Fruit fly (Drosophila melanogaster) whole organism, embryonic: Measurements from ENCODE around the gene Fbxl4.
A peak's percentile ranks its signal among the peaks of the same experiment; 100 is the strongest.

ENCODE experiments used
- Bgb ChIP-seq: fragments of 200-800 bp; sonication (Bioruptor generic); IDR thresholded peaks from 2 replicates; pipeline ENCODE4 v1.3.6; 2022; ENCODE audit warnings: missing biosample characterization, missing genetic modification characterization; ENCODE audit not compliant: partially characterized antibody
- CG10267 ChIP-seq: fragments of 200-800 bp; sonication (Bioruptor generic); optimal IDR thresholded peaks from 2 replicates; lab custom pipeline; 2018; ENCODE audit warnings: missing biosample characterization, mild to moderate bottlenecking, missing genetic modification characterization, moderate library complexity
- CG1603 ChIP-seq: fragments of 200-800 bp; sonication (Bioruptor generic); optimal IDR thresholded peaks from 2 replicates; lab custom pipeline; 2019; ENCODE audit warnings: missing biosample characterization, mild to moderate bottlenecking, missing genetic modification characterization, moderate library complexity
- CG17328 ChIP-seq: fragments of 200-800 bp; sonication (Bioruptor generic); IDR thresholded peaks from 2 replicates; pipeline ENCODE4 v1.3.6; 2022; ENCODE audit warnings: missing biosample characterization, missing genetic modification characterization
- CG1832 ChIP-seq: fragments of 200-800 bp; sonication (Bioruptor generic); optimal IDR thresholded peaks from 2 replicates; lab custom pipeline; 2017; ENCODE audit warnings: missing biosample characterization, mild to moderate bottlenecking, missing genetic modification characterization, inconsistent platforms
- CG31441 ChIP-seq: fragments of 200-800 bp; sonication (Bioruptor generic); IDR thresholded peaks from 2 replicates; pipeline ENCODE4 v1.3.6; 2022; ENCODE audit warnings: missing biosample characterization, missing genetic modification characterization
- CG33213 ChIP-seq: fragments of 200-800 bp; sonication (Bioruptor generic); optimal IDR thresholded peaks from 3 replicates; lab custom pipeline; 2016; ENCODE audit warnings: missing biosample characterization, missing genetic modification characterization
- CG34376 ChIP-seq: fragments of 200-800 bp; sonication (Bioruptor generic); optimal IDR thresholded peaks from 2 replicates; lab custom pipeline; 2018; ENCODE audit warnings: missing biosample characterization, mild to moderate bottlenecking, missing genetic modification characterization
- CG4360 ChIP-seq: fragments of 200-800 bp; sonication (Bioruptor generic); IDR thresholded peaks from 2 replicates; pipeline ENCODE4 v1.3.6; 2022; ENCODE audit warnings: missing biosample characterization, missing genetic modification characterization
- CG4820 ChIP-seq: fragments of 200-800 bp; sonication (Bioruptor generic); optimal IDR thresholded peaks from 3 replicates; lab custom pipeline; 2016; ENCODE audit warnings: missing biosample characterization, missing genetic modification characterization
- CG6175 ChIP-seq: fragments of 200-800 bp; sonication (Bioruptor generic); IDR thresholded peaks from 3 replicates; pipeline ENCODE4 v1.3.6; 2022; ENCODE audit warnings: missing biosample characterization, missing genetic modification characterization
- CG6813 ChIP-seq: fragments of 200-800 bp; sonication (Bioruptor generic); optimal IDR thresholded peaks from 2 replicates; lab custom pipeline; 2017; ENCODE audit warnings: missing biosample characterization, missing genetic modification characterization, mild to moderate bottlenecking, moderate library complexity, missing genetic modification reagents
- CG9797 ChIP-seq: fragments of 200-800 bp; sonication (Bioruptor generic); optimal IDR thresholded peaks from 3 replicates; lab custom pipeline; 2018; ENCODE audit warnings: missing biosample characterization, mild to moderate bottlenecking, missing genetic modification characterization
- CkIIα-i1 ChIP-seq: fragments of 200-800 bp; sonication (Bioruptor generic); IDR thresholded peaks from 2 replicates; pipeline ENCODE4 v1.3.6; 2022; ENCODE audit warnings: missing biosample characterization, missing genetic modification characterization
- CoRest ChIP-seq: fragments of 200-800 bp; sonication (Bioruptor generic); optimal IDR thresholded peaks from 3 replicates; lab custom pipeline; 2018; ENCODE audit warnings: missing biosample characterization, mild to moderate bottlenecking, missing genetic modification characterization, moderate library complexity
- D19A ChIP-seq: fragments of 200-800 bp; optimal IDR thresholded peaks from 3 replicates; lab custom pipeline; 2019; ENCODE audit warnings: missing biosample characterization, mild to moderate bottlenecking, missing genetic modification characterization, moderate library complexity
- Doc3 ChIP-seq: fragments of 200-800 bp; sonication (Bioruptor generic); IDR thresholded peaks from 3 replicates; pipeline ENCODE4 v1.3.6; 2022; ENCODE audit warnings: missing biosample characterization, missing genetic modification characterization; ENCODE audit not compliant: partially characterized antibody
- Dp ChIP-seq: fragments of 200-800 bp; sonication (Bioruptor generic); optimal IDR thresholded peaks from 2 replicates; lab custom pipeline; 2018; ENCODE audit warnings: missing biosample characterization, mild to moderate bottlenecking, missing genetic modification characterization, moderate library complexity
- Eip74EF ChIP-seq, 2 experiments: fragments of 200-800 bp in 1 of 2; fragments of >200 bp in 1 of 2; sonication (Bioruptor generic) in 1 of 2; optimal IDR thresholded peaks; 2 replicates each; lab custom pipeline; 2017 to 2019; ENCODE audit warnings: missing biosample characterization in 2 of 2, missing genetic modification characterization in 2 of 2, mild to moderate bottlenecking in 1 of 2, moderate library complexity in 1 of 2
- H15 ChIP-seq: fragments of 200-800 bp; sonication (Bioruptor generic); IDR thresholded peaks from 3 replicates; pipeline ENCODE4 v1.3.6; 2022; ENCODE audit warnings: missing biosample characterization, missing genetic modification characterization
- MESR4 ChIP-seq: fragments of 200-800 bp; sonication (Bioruptor generic); optimal IDR thresholded peaks from 2 replicates; lab custom pipeline; 2018; ENCODE audit warnings: missing biosample characterization, mild to moderate bottlenecking, missing genetic modification characterization, moderate library complexity
- NFAT ChIP-seq: fragments of 200-800 bp; sonication (Bioruptor generic); IDR thresholded peaks from 2 replicates; pipeline ENCODE4 v1.3.6; 2022; ENCODE audit warnings: missing biosample characterization, missing genetic modification characterization
- Oaz ChIP-seq: fragments of 200-800 bp; sonication (Bioruptor generic); IDR thresholded peaks from 2 replicates; pipeline ENCODE4 v1.3.6; 2022; ENCODE audit warnings: missing biosample characterization, missing genetic modification characterization
- Pdp1 ChIP-seq, 2 experiments: fragments of 200-800 bp; sonication (Bioruptor generic); optimal IDR thresholded peaks; 3 replicates each; lab custom pipeline; 2016; ENCODE audit warnings: missing biosample characterization in 2 of 2, missing genetic modification characterization in 2 of 2, mild to moderate bottlenecking in 1 of 2, moderate library complexity in 1 of 2
- Usf ChIP-seq: fragments of 200-800 bp; sonication (Bioruptor generic); optimal IDR thresholded peaks from 2 replicates; lab custom pipeline; 2017; ENCODE audit warnings: missing genotype, missing biosample characterization, missing genetic modification characterization
- ab ChIP-seq: fragments of 200-800 bp; sonication (Bioruptor generic); optimal IDR thresholded peaks from 2 replicates; lab custom pipeline; 2016; ENCODE audit warnings: missing biosample characterization, missing genetic modification characterization
- ash1 ChIP-seq: fragments of 200-800 bp; sonication (Bioruptor generic); optimal IDR thresholded peaks from 2 replicates; lab custom pipeline; 2018; ENCODE audit warnings: missing biosample characterization, mild to moderate bottlenecking, missing genetic modification characterization
- cas ChIP-seq: fragments of 200-800 bp; sonication (Bioruptor generic); IDR thresholded peaks from 2 replicates; pipeline ENCODE4 v1.3.6; 2022; ENCODE audit warnings: missing biosample characterization, missing genetic modification characterization
- cato ChIP-seq: fragments of 200-800 bp; sonication (Bioruptor generic); optimal IDR thresholded peaks from 2 replicates; lab custom pipeline; 2016; ENCODE audit warnings: missing biosample characterization, missing genetic modification characterization, borderline replicate concordance
- cg ChIP-seq: fragments of 200-800 bp; sonication (Bioruptor generic); optimal IDR thresholded peaks from 3 replicates; lab custom pipeline; 2019; ENCODE audit warnings: missing biosample characterization, mild to moderate bottlenecking, missing genetic modification characterization, moderate library complexity
- chm ChIP-seq: fragments of 200-800 bp; sonication (Bioruptor generic); IDR thresholded peaks from 2 replicates; pipeline ENCODE4 v1.3.6; 2022; ENCODE audit warnings: missing biosample characterization, missing genetic modification characterization
- crc ChIP-seq: fragments of 200-800 bp; sonication (Bioruptor generic); optimal IDR thresholded peaks from 2 replicates; lab custom pipeline; 2016; ENCODE audit warnings: missing biosample characterization, missing genetic modification characterization
- crp ChIP-seq, 2 experiments: fragments of 200-800 bp; sonication (Bioruptor generic); optimal IDR thresholded peaks; 2 replicates in 1 of 2; 3 replicates in 1 of 2; lab custom pipeline; 2017; ENCODE audit warnings: missing biosample characterization in 2 of 2, missing genetic modification characterization in 2 of 2, mild to moderate bottlenecking in 1 of 2, moderate library complexity in 1 of 2
- danr ChIP-seq: fragments of 200-800 bp; sonication (Bioruptor generic); IDR thresholded peaks from 2 replicates; pipeline ENCODE4 v1.3.6; 2022; ENCODE audit warnings: missing biosample characterization, missing genetic modification characterization
- dm ChIP-seq: fragments of 200-800 bp; sonication (Bioruptor generic); optimal IDR thresholded peaks from 3 replicates; lab custom pipeline; 2016; ENCODE audit warnings: missing biosample characterization, missing genetic modification characterization
- dmrt11E ChIP-seq: fragments of 200-800 bp; sonication (Bioruptor generic); optimal IDR thresholded peaks from 3 replicates; lab custom pipeline; 2018; ENCODE audit warnings: missing biosample characterization, mild to moderate bottlenecking, missing genetic modification characterization, moderate library complexity
- ems ChIP-seq: fragments of 200-800 bp; sonication (Bioruptor generic); optimal IDR thresholded peaks from 3 replicates; lab custom pipeline; 2016; ENCODE audit warnings: missing biosample characterization, missing genetic modification characterization
- gce ChIP-seq: fragments of 200-800 bp; sonication (Bioruptor generic); IDR thresholded peaks from 3 replicates; pipeline ENCODE4 v1.3.6; 2022; ENCODE audit warnings: missing biosample characterization, missing genetic modification characterization
- gsb ChIP-seq: fragments of 200-800 bp; sonication (Bioruptor generic); IDR thresholded peaks from 2 replicates; pipeline ENCODE4 v1.3.6; 2022; ENCODE audit warnings: missing biosample characterization, missing genetic modification characterization
- kni ChIP-seq: fragments of 200-800 bp; sonication (Bioruptor generic); optimal IDR thresholded peaks from 3 replicates; lab custom pipeline; 2017; ENCODE audit warnings: mild to moderate bottlenecking, missing biosample characterization, missing genetic modification reagents, missing genetic modification characterization
- odd ChIP-seq: fragments of 200-800 bp; sonication (Bioruptor generic); optimal IDR thresholded peaks from 2 replicates; lab custom pipeline; 2017; ENCODE audit warnings: missing biosample characterization, mild to moderate bottlenecking, missing genetic modification characterization
- pb ChIP-seq: fragments of 200-800 bp; sonication (Bioruptor generic); optimal IDR thresholded peaks from 3 replicates; lab custom pipeline; 2016; ENCODE audit warnings: missing biosample characterization, missing genetic modification characterization
- repo ChIP-seq: fragments of 200-800 bp; sonication (Bioruptor generic); optimal IDR thresholded peaks from 2 replicates; lab custom pipeline; 2016; ENCODE audit warnings: missing biosample characterization, missing genetic modification characterization
- schlank ChIP-seq: fragments of 200-800 bp; sonication (Bioruptor generic); optimal IDR thresholded peaks from 2 replicates; lab custom pipeline; 2018; ENCODE audit warnings: missing biosample characterization, mild to moderate bottlenecking, missing genetic modification characterization
- slou ChIP-seq: fragments of 200-800 bp; sonication (Bioruptor generic); optimal IDR thresholded peaks from 3 replicates; lab custom pipeline; 2016; ENCODE audit warnings: missing biosample characterization, missing genetic modification characterization
- ssp ChIP-seq: fragments of 200-800 bp; sonication (Bioruptor generic); IDR thresholded peaks from 2 replicates; pipeline ENCODE4 v1.3.6; 2022; ENCODE audit warnings: missing biosample characterization, missing genetic modification characterization
- stwl ChIP-seq: fragments of 200-800 bp; sonication (Bioruptor generic); optimal IDR thresholded peaks from 3 replicates; lab custom pipeline; 2018; ENCODE audit warnings: missing biosample characterization, mild to moderate bottlenecking, missing genetic modification characterization, moderate library complexity
- vvl ChIP-seq: fragments of 200-800 bp; sonication (Bioruptor generic); IDR thresholded peaks from 2 replicates; pipeline ENCODE4 v1.3.6; 2022; ENCODE audit warnings: missing biosample characterization, missing genetic modification characterization
- z ChIP-seq: fragments of 200-800 bp; sonication (Bioruptor generic); IDR thresholded peaks from 3 replicates; pipeline ENCODE4 v1.3.6; 2022; ENCODE audit warnings: missing biosample characterization, missing genetic modification characterization

The Fbxl4 gene

dm6 chrX:14242941-14243736 lies 5.4 kb upstream of the Fbxl4 start, which contains the start of gene CG32599 (continued):
- TF ChIP-seq odd (GFP tag; lab: Kevin White, UChicago): no peak
- no peak for TF ChIP-seq cato (GFP tag; lab: Kevin White, UChicago)
- peak; percentile 47; the same call in 1 of the 2 replicates for TF ChIP-seq CG17328 (GFP tag; lab: Robert Waterston, UW)
- TF ChIP-seq CG4820: peak; percentile 5
- TF ChIP-seq vvl (GFP tag; lab: Robert Waterston, UW): peak; percentile 70
- TF ChIP-seq pb (GFP tag; lab: Kevin White, UChicago): no peak
- no peak for TF ChIP-seq CG9797 (GFP tag; lab: Kevin White, UChicago)
- TF ChIP-seq CG6813 (GFP tag; lab: Kevin White, UChicago): no peak
- TF ChIP-seq CG33213: no peak
- TF ChIP-seq Oaz (GFP tag; lab: Robert Waterston, UW): no peak
- TF ChIP-seq NFAT: no peak
- TF ChIP-seq ash1 (GFP tag; lab: Kevin White, UChicago): no peak
- no peak for TF ChIP-seq cas
- TF ChIP-seq CG6175: no peak
- no peak for TF ChIP-seq kni (GFP tag; lab: Kevin White, UChicago)
- no peak for TF ChIP-seq ems (GFP tag; lab: Kevin White, UChicago)
- no peak for TF ChIP-seq crc (GFP tag; lab: Kevin White, UChicago)
- TF ChIP-seq Doc3 (GFP tag; lab: Robert Waterston, UW): 0 out of 3 replicates have a peak, but pooled peaks have one; percentile 40
- no peak for TF ChIP-seq schlank
- TF ChIP-seq ab (GFP tag; lab: Kevin White, UChicago): no peak
- peak; percentile 63 for TF ChIP-seq Bgb (GFP tag; lab: Robert Waterston, UW)
- TF ChIP-seq z: no peak
- no peak for TF ChIP-seq CkIIα-i1 (GFP tag; lab: Robert Waterston, UW)
- no peak for TF ChIP-seq crp (GFP tag; optimal IDR thresholded peaks at IDR 0.05; lab: Kevin White, UChicago)
- peak; percentile 44 for TF ChIP-seq CG10267 (tag; lab: Kevin White, UChicago)
- TF ChIP-seq D19A (tag; lab: Kevin White, UChicago): peak; percentile 37
- TF ChIP-seq dmrt11E (tag; lab: Kevin White, UChicago): peak; percentile 43
- no peak for TF ChIP-seq cg (GFP tag; lab: Kevin White, UChicago)
- TF ChIP-seq CG1832 (GFP tag; lab: Kevin White, UChicago): no peak
- TF ChIP-seq chm: no peak
- no peak for TF ChIP-seq gce
- no peak for TF ChIP-seq danr (GFP tag; lab: Robert Waterston, UW)
- TF ChIP-seq gsb (GFP tag; lab: Robert Waterston, UW): no peak
- no peak for TF ChIP-seq MESR4
- TF ChIP-seq Pdp1 (GFP tag; optimal IDR thresholded peaks at IDR 0.05; lab: Kevin White, UChicago): no peak
- no peak for TF ChIP-seq dm (GFP tag; lab: Kevin White, UChicago)
- peak; percentile 55 for TF ChIP-seq CoRest (tag; lab: Kevin White, UChicago)
- TF ChIP-seq H15: no peak
- peak; percentile 59 for TF ChIP-seq CG31441 (GFP tag; lab: Robert Waterston, UW)
- TF ChIP-seq stwl (tag; lab: Kevin White, UChicago): peak; percentile 53
- no peak for TF ChIP-seq CG34376 (GFP tag; lab: Kevin White, UChicago)
- no peak for TF ChIP-seq repo (GFP tag; lab: Kevin White, UChicago)
- TF ChIP-seq CG4360 (GFP tag; lab: Robert Waterston, UW): no peak; the same call in 1 of the 2 replicates
- TF ChIP-seq ssp (GFP tag; lab: Robert Waterston, UW): peak; percentile 72
- TF ChIP-seq CG1603 (tag; lab: Kevin White, UChicago): no peak
- TF ChIP-seq slou (GFP tag; lab: Kevin White, UChicago): no peak
- TF ChIP-seq Dp (GFP tag; lab: Kevin White, UChicago): peak; percentile 69
- no peak for TF ChIP-seq Usf (GFP tag; lab: Kevin White, UChicago)
- TF ChIP-seq Eip74EF (GFP tag; optimal IDR thresholded peaks at IDR 0.05; lab: Kevin White, UChicago): no peak
